Worm (Caenorhabditis elegans) whole organism, L3 larva: ENCODE measurements around the gene F49C12.9.
A peak's percentile ranks its signal among the peaks of the same experiment; 100 is the strongest.

Experiments used
- R02D3.7 ChIP-seq: fragments of 150-350 bp; optimal IDR thresholded peaks from 2 replicates; lab custom pipeline; 2014; ENCODE audit warnings: missing biosample characterization, missing genetic modification characterization
- ZK546.5 ChIP-seq: sonication (generic microtip); optimal IDR thresholded peaks from 2 replicates; lab custom pipeline; 2017; ENCODE audit warnings: missing biosample characterization, missing genetic modification characterization
- aly-2 ChIP-seq: fragments of 150-350 bp; optimal IDR thresholded peaks from 2 replicates; lab custom pipeline; 2014; ENCODE audit warnings: missing biosample characterization, missing genetic modification characterization
- ama-1 ChIP-seq: fragments of 150-350 bp; optimal IDR thresholded peaks from 2 replicates; lab custom pipeline; 2018
- ceh-16 ChIP-seq: sonication (generic microtip); optimal IDR thresholded peaks from 2 replicates; lab custom pipeline; 2017; ENCODE audit warnings: missing biosample characterization, missing genetic modification characterization
- ceh-82 ChIP-seq: fragments of 150-350 bp; optimal IDR thresholded peaks from 2 replicates; lab custom pipeline; 2014; ENCODE audit warnings: missing biosample characterization, missing genetic modification characterization
- egl-27 ChIP-seq: sonication (generic microtip); optimal IDR thresholded peaks from 4 replicates; lab custom pipeline; 2017; ENCODE audit warnings: missing biosample characterization, missing genetic modification reagents, missing genetic modification characterization
- egl-5 ChIP-seq: fragments of 150-350 bp; optimal IDR thresholded peaks from 2 replicates; lab custom pipeline; 2017; ENCODE audit warnings: missing biosample characterization, missing genetic modification reagents, missing genetic modification characterization, inconsistent platforms
- elt-1 ChIP-seq: fragments of 150-350 bp; optimal IDR thresholded peaks from 2 replicates; lab custom pipeline; 2014; ENCODE audit warnings: missing biosample characterization, missing genetic modification characterization
- elt-2 ChIP-seq: sonication (generic microtip); optimal IDR thresholded peaks from 2 replicates; lab custom pipeline; 2016; ENCODE audit warnings: missing genetic modification reagents, mild to moderate bottlenecking, missing genetic modification characterization, missing compliant biosample characterization
- eor-1 ChIP-seq, 2 experiments: fragments of 150-350 bp; optimal IDR thresholded peaks; 2 replicates each; lab custom pipeline; 2014 to 2018; ENCODE audit warnings: missing biosample characterization in 2 of 2, missing genetic modification characterization in 2 of 2
- fkh-10 ChIP-seq: sonication (generic microtip); optimal IDR thresholded peaks from 2 replicates; lab custom pipeline; 2017; ENCODE audit warnings: missing biosample characterization, missing genetic modification reagents, missing genetic modification characterization
- fkh-2 ChIP-seq: fragments of 150-350 bp; optimal IDR thresholded peaks from 2 replicates; lab custom pipeline; 2014; ENCODE audit warnings: missing biosample characterization, missing genetic modification reagents, missing genetic modification characterization
- hmg-11 ChIP-seq: sonication (generic microtip); optimal IDR thresholded peaks from 2 replicates; lab custom pipeline; 2016; ENCODE audit warnings: missing genetic modification characterization, missing compliant biosample characterization
- jun-1 ChIP-seq: fragments of 150-350 bp; optimal IDR thresholded peaks from 2 replicates; lab custom pipeline; 2014; ENCODE audit warnings: missing biosample characterization, missing genetic modification reagents, missing genetic modification characterization
- lin-15B ChIP-seq: fragments of 150-350 bp; optimal IDR thresholded peaks from 2 replicates; lab custom pipeline; 2014; ENCODE audit warnings: missing biosample characterization, missing genetic modification characterization
- lin-39 ChIP-seq: fragments of 150-350 bp; optimal IDR thresholded peaks from 2 replicates; lab custom pipeline; 2018; ENCODE audit warnings: missing biosample characterization, missing genetic modification reagents, missing genetic modification characterization
- lsy-12 ChIP-seq: sonication (generic microtip); optimal IDR thresholded peaks from 2 replicates; lab custom pipeline; 2016; ENCODE audit warnings: mild to moderate bottlenecking, missing genetic modification characterization, missing compliant biosample characterization
- mml-1 ChIP-seq: fragments of 150-350 bp; sonication (generic microtip); optimal IDR thresholded peaks from 3 replicates; lab custom pipeline; 2014; ENCODE audit warnings: missing biosample characterization, missing genetic modification characterization
- nfya-1 ChIP-seq: sonication (generic microtip); optimal IDR thresholded peaks from 2 replicates; lab custom pipeline; 2017; ENCODE audit warnings: missing genetic modification characterization, mild to moderate bottlenecking, missing compliant biosample characterization, antibody characterized with exemption, moderate library complexity; ENCODE audit not compliant: insufficient read depth
- nhr-11 ChIP-seq: fragments of 150-350 bp; optimal IDR thresholded peaks from 2 replicates; lab custom pipeline; 2014; ENCODE audit warnings: missing biosample characterization, missing genetic modification characterization
- nhr-23 ChIP-seq: fragments of 150-350 bp; optimal IDR thresholded peaks from 2 replicates; lab custom pipeline; 2014; ENCODE audit warnings: missing biosample characterization, missing genetic modification reagents, missing genetic modification characterization
- nhr-237 ChIP-seq: fragments of 150-350 bp; optimal IDR thresholded peaks from 2 replicates; lab custom pipeline; 2014; ENCODE audit warnings: missing biosample characterization, missing genetic modification characterization
- nhr-25 ChIP-seq: sonication (generic microtip); optimal IDR thresholded peaks from 2 replicates; lab custom pipeline; 2017; ENCODE audit warnings: missing biosample characterization, missing genetic modification characterization
- nhr-28 ChIP-seq: fragments of 150-350 bp; optimal IDR thresholded peaks from 2 replicates; lab custom pipeline; 2014; ENCODE audit warnings: missing biosample characterization, missing genetic modification characterization
- nhr-43 ChIP-seq: sonication (generic microtip); optimal IDR thresholded peaks from 2 replicates; lab custom pipeline; 2016; ENCODE audit warnings: mild to moderate bottlenecking, missing genetic modification characterization, missing compliant biosample characterization; ENCODE audit not compliant: poor library complexity, severe bottlenecking
- nhr-67 ChIP-seq: fragments of 150-350 bp; optimal IDR thresholded peaks from 2 replicates; lab custom pipeline; 2014; ENCODE audit warnings: missing biosample characterization, missing genetic modification characterization
- nhr-77 ChIP-seq: fragments of 150-350 bp; optimal IDR thresholded peaks from 2 replicates; lab custom pipeline; 2014; ENCODE audit warnings: missing biosample characterization, missing genetic modification characterization
- pha-4 ChIP-seq: fragments of 150-350 bp; optimal IDR thresholded peaks from 2 replicates; lab custom pipeline; 2014; ENCODE audit warnings: missing biosample characterization, missing genetic modification reagents, missing genetic modification characterization
- pqm-1 ChIP-seq: fragments of 150-350 bp; optimal IDR thresholded peaks from 2 replicates; lab custom pipeline; 2017; ENCODE audit warnings: missing biosample characterization, missing genetic modification characterization, inconsistent platforms
- sea-2 ChIP-seq: fragments of 150-350 bp; sonication (generic microtip); optimal IDR thresholded peaks from 4 replicates; lab custom pipeline; 2014; ENCODE audit warnings: missing biosample characterization, missing genetic modification reagents, missing genetic modification characterization
- tbx-2 ChIP-seq: sonication (generic microtip); optimal IDR thresholded peaks from 2 replicates; lab custom pipeline; 2016; ENCODE audit warnings: mild to moderate bottlenecking, missing genetic modification characterization, missing compliant biosample characterization
- unc-39 ChIP-seq: sonication (generic microtip); optimal IDR thresholded peaks from 4 replicates; lab custom pipeline; 2017; ENCODE audit warnings: missing biosample characterization, missing genetic modification characterization
- unc-62 ChIP-seq: fragments of 150-350 bp; sonication (generic microtip); optimal IDR thresholded peaks from 4 replicates; lab custom pipeline; 2014; ENCODE audit warnings: missing biosample characterization, missing genetic modification reagents, missing genetic modification characterization
- ztf-11 ChIP-seq: fragments of 150-350 bp; optimal IDR thresholded peaks from 2 replicates; lab custom pipeline; 2014; ENCODE audit warnings: missing biosample characterization, missing genetic modification characterization

Gene F49C12.9

ce11 chrIV:9310935-9311566, 5.0 kb downstream of the F49C12.9 start:
- TF ChIP-seq R02D3.7 (tag; lab: Kevin White, UChicago) (no peak), jun-1 (tag; lab: Kevin White, UChicago) (peak; percentile 57), nfya-1 (tag; lab: Kevin White, UChicago) (no peak), pqm-1 (peak; percentile 73), ceh-82 (tag; lab: Kevin White, UChicago) (no peak), ceh-16 (tag; lab: Kevin White, UChicago) (no peak), fkh-2 (tag; lab: Kevin White, UChicago) (no peak), tbx-2 (no peak), pha-4 (tag; lab: Kevin White, UChicago) (peak; percentile 3), elt-2 (tag; lab: Kevin White, UChicago) (peak; percentile 89)

ce11 chrIV:9308975-9309374, 7.0 kb downstream of the F49C12.9 start, which contains the start of gene F49C12.6:
Gene F49C12.6, minus strand, starts transcription at chrIV:9309075.
- TF ChIP-seq sea-2, result no peak
- TF ChIP-seq unc-62 (GFP tag; lab: Kevin White, UChicago), result no peak
- no peak for TF ChIP-seq aly-2 (tag; lab: Kevin White, UChicago)
- TF ChIP-seq elt-1 (tag; lab: Kevin White, UChicago), result no peak
- TF ChIP-seq nhr-25 (tag; lab: Kevin White, UChicago), result no peak
- TF ChIP-seq nhr-43 (tag; lab: Kevin White, UChicago), result no peak
- TF ChIP-seq nhr-23 (tag; lab: Kevin White, UChicago), result no peak
- TF ChIP-seq ZK546.5 (tag; lab: Kevin White, UChicago), result no peak
- TF ChIP-seq lsy-12 (tag; lab: Kevin White, UChicago), result no peak
- TF ChIP-seq nfya-1 (tag; lab: Kevin White, UChicago), result no peak
- TF ChIP-seq nhr-237, result no peak
- no peak for TF ChIP-seq lin-15B (tag; lab: Kevin White, UChicago)
- TF ChIP-seq unc-39, result no peak
- no peak for TF ChIP-seq nhr-67

- no peak for TF ChIP-seq tbx-2
- TF ChIP-seq ama-1 (lab: Kevin White, UChicago), result no peak
- no peak for TF ChIP-seq pqm-1
- no peak for TF ChIP-seq fkh-2 (tag; lab: Kevin White, UChicago)
- TF ChIP-seq ceh-82 (tag; lab: Kevin White, UChicago), result no peak
- TF ChIP-seq egl-27 (tag; lab: Kevin White, UChicago), result no peak
- no peak for TF ChIP-seq R02D3.7 (tag; lab: Kevin White, UChicago)
- no peak for TF ChIP-seq lin-39 (tag; lab: Kevin White, UChicago)
- TF ChIP-seq unc-62 (GFP tag; lab: Kevin White, UChicago), result no peak
- TF ChIP-seq hmg-11, result no peak
- no peak for TF ChIP-seq pha-4 (tag; lab: Kevin White, UChicago)
- no peak for TF ChIP-seq egl-5 (tag; lab: Kevin White, UChicago)
- TF ChIP-seq nhr-237, result no peak
- TF ChIP-seq eor-1 (tag; optimal IDR thresholded peaks at IDR 0.05; lab: Kevin White, UChicago), result no peak
- no peak for TF ChIP-seq mml-1 (tag; lab: Kevin White, UChicago)
- TF ChIP-seq nhr-28 (tag; lab: Kevin White, UChicago), result no peak
- TF ChIP-seq ztf-11, result no peak
Measured at ce11 chrIV:9304617-9305016, 11.4 kb downstream of the F49C12.9 start, which contains the start of gene F49C12.5. Gene F49C12.5, plus strand, starts transcription at chrIV:9304917.

- TF ChIP-seq R02D3.7 (tag; lab: Kevin White, UChicago) (no peak), pha-4 (tag; lab: Kevin White, UChicago) (no peak), elt-1 (tag; lab: Kevin White, UChicago) (no peak), mml-1 (tag; lab: Kevin White, UChicago) (no peak), aly-2 (tag; lab: Kevin White, UChicago) (no peak), nhr-28 (tag; lab: Kevin White, UChicago) (no peak), tbx-2 (no peak), lin-39 (tag; lab: Kevin White, UChicago) (no peak), lin-15B (tag; lab: Kevin White, UChicago) (no peak), nhr-11 (tag; lab: Kevin White, UChicago) (no peak), ztf-11 (no peak), fkh-10 (GFP tag; lab: Kevin White, UChicago) (no peak), nhr-77 (no peak)
Measured at ce11 chrIV:9303994-9304393, 12.0 kb downstream of the F49C12.9 start, which contains the start of gene F49C12.4. Gene F49C12.4, minus strand, starts transcription at chrIV:9304094.
